Worm (Caenorhabditis elegans) whole organism, late embryonic: ENCODE measurements around the gene tim-1.

ENCODE experiments used
- C38D4.7 ChIP-seq: fragments of 200-800 bp; sonication (Bioruptor generic); optimal IDR thresholded peaks from 2 replicates; lab custom pipeline; 2018; ENCODE audit warnings: mild to moderate bottlenecking, missing genetic modification characterization, moderate library complexity, missing compliant biosample characterization
- T23F11.4 ChIP-seq: fragments of 200-800 bp; sonication (Bioruptor generic); optimal IDR thresholded peaks from 2 replicates; lab custom pipeline; 2018; ENCODE audit warnings: mild to moderate bottlenecking, missing genetic modification characterization, missing compliant biosample characterization
- ama-1 ChIP-seq: fragments of 150-350 bp; optimal IDR thresholded peaks from 2 replicates; lab custom pipeline; 2014
- ceh-14 ChIP-seq: sonication (generic microtip); optimal IDR thresholded peaks from 2 replicates; lab custom pipeline; 2016; ENCODE audit warnings: missing genotype, missing genetic modification characterization, missing compliant biosample characterization
- ceh-18 ChIP-seq: sonication (generic microtip); optimal IDR thresholded peaks from 2 replicates; lab custom pipeline; 2016; ENCODE audit warnings: missing genetic modification characterization, missing compliant biosample characterization
- ceh-2 ChIP-seq: sonication (generic microtip); optimal IDR thresholded peaks from 2 replicates; lab custom pipeline; 2016; ENCODE audit warnings: missing genotype, missing genetic modification characterization, missing compliant biosample characterization
- ceh-24 ChIP-seq: sonication (generic microtip); optimal IDR thresholded peaks from 2 replicates; lab custom pipeline; 2016; ENCODE audit warnings: mild to moderate bottlenecking, missing genetic modification characterization, missing compliant biosample characterization
- ceh-30 ChIP-seq: fragments of 150-350 bp; optimal IDR thresholded peaks from 2 replicates; lab custom pipeline; 2014; ENCODE audit warnings: missing biosample characterization, missing genetic modification characterization
- ceh-31 ChIP-seq: sonication (generic microtip); optimal IDR thresholded peaks from 2 replicates; lab custom pipeline; 2016; ENCODE audit warnings: missing genetic modification characterization, missing compliant biosample characterization
- ceh-48 ChIP-seq: sonication (generic microtip); optimal IDR thresholded peaks from 2 replicates; lab custom pipeline; 2016; ENCODE audit warnings: missing genetic modification characterization, inconsistent platforms, missing compliant biosample characterization
- ceh-6 ChIP-seq: fragments of 200-800 bp; sonication (Bioruptor generic); optimal IDR thresholded peaks from 2 replicates; lab custom pipeline; 2018; ENCODE audit warnings: mild to moderate bottlenecking, missing genetic modification characterization, missing compliant biosample characterization
- ceh-9 ChIP-seq: sonication (generic microtip); optimal IDR thresholded peaks from 2 replicates; lab custom pipeline; 2016; ENCODE audit warnings: mild to moderate bottlenecking, missing genetic modification characterization, inconsistent platforms, missing compliant biosample characterization
- dve-1 ChIP-seq: sonication (generic microtip); optimal IDR thresholded peaks from 2 replicates; lab custom pipeline; 2017; ENCODE audit warnings: antibody characterized with exemption, mild to moderate bottlenecking, missing genetic modification characterization, missing compliant biosample characterization
- eyg-1 ChIP-seq: sonication (generic microtip); optimal IDR thresholded peaks from 2 replicates; lab custom pipeline; 2016; ENCODE audit warnings: missing genotype, missing genetic modification characterization, missing compliant biosample characterization
- fkh-6 ChIP-seq: sonication (generic microtip); optimal IDR thresholded peaks from 2 replicates; lab custom pipeline; 2016; ENCODE audit warnings: missing genetic modification characterization, missing compliant biosample characterization
- gmeb-2 ChIP-seq: sonication (generic microtip); optimal IDR thresholded peaks from 2 replicates; lab custom pipeline; 2016; ENCODE audit warnings: missing genetic modification characterization, inconsistent platforms, missing compliant biosample characterization
- hlh-13 ChIP-seq: fragments of 200-800 bp; sonication (Bioruptor generic); optimal IDR thresholded peaks from 2 replicates; lab custom pipeline; 2018; ENCODE audit warnings: mild to moderate bottlenecking, missing genetic modification characterization, missing compliant biosample characterization
- hlh-30 ChIP-seq: sonication (generic microtip); optimal IDR thresholded peaks from 2 replicates; lab custom pipeline; 2017; ENCODE audit warnings: antibody characterized with exemption, missing genetic modification characterization, missing compliant biosample characterization; ENCODE audit not compliant: insufficient read depth
- hlh-8 ChIP-seq: sonication (generic microtip); optimal IDR thresholded peaks from 2 replicates; lab custom pipeline; 2016; ENCODE audit warnings: missing genotype, missing genetic modification characterization, missing compliant biosample characterization
- lim-6 ChIP-seq: sonication (generic microtip); optimal IDR thresholded peaks from 2 replicates; lab custom pipeline; 2016; ENCODE audit warnings: missing genetic modification characterization, missing compliant biosample characterization
- mec-3 ChIP-seq: sonication (generic microtip); optimal IDR thresholded peaks from 2 replicates; lab custom pipeline; 2016; ENCODE audit warnings: borderline replicate concordance, missing genetic modification characterization, missing compliant biosample characterization
- npax-4 ChIP-seq: sonication (generic microtip); optimal IDR thresholded peaks from 2 replicates; lab custom pipeline; 2016; ENCODE audit warnings: missing genetic modification characterization, missing compliant biosample characterization
- odd-2 ChIP-seq: sonication (generic microtip); optimal IDR thresholded peaks from 2 replicates; lab custom pipeline; 2017; ENCODE audit warnings: antibody characterized with exemption, mild to moderate bottlenecking, missing genetic modification characterization, missing compliant biosample characterization
- pha-2 ChIP-seq: sonication (generic microtip); optimal IDR thresholded peaks from 2 replicates; lab custom pipeline; 2017; ENCODE audit warnings: mild to moderate bottlenecking, missing genetic modification characterization, missing compliant biosample characterization
- pha-4 ChIP-seq: fragments of 150-350 bp; optimal IDR thresholded peaks from 2 replicates; lab custom pipeline; 2018; ENCODE audit warnings: missing biosample characterization, missing genetic modification reagents, missing genetic modification characterization
- ref-2 ChIP-seq: sonication (generic microtip); optimal IDR thresholded peaks from 2 replicates; lab custom pipeline; 2016; ENCODE audit warnings: missing genetic modification characterization, missing compliant biosample characterization
- rnt-1 ChIP-seq: sonication (generic microtip); optimal IDR thresholded peaks from 2 replicates; lab custom pipeline; 2016; ENCODE audit warnings: missing genetic modification characterization, missing compliant biosample characterization
- sdc-2 ChIP-seq: sonication (generic microtip); optimal IDR thresholded peaks from 2 replicates; lab custom pipeline; 2016; ENCODE audit warnings: missing genotype, missing genetic modification characterization, missing compliant biosample characterization
- sox-2 ChIP-seq: fragments of 200-800 bp; sonication (Bioruptor generic); IDR thresholded peaks from 2 replicates; pipeline ENCODE4 v1.3.6; 2022; ENCODE audit warnings: missing genetic modification reagents, missing genetic modification characterization, missing compliant biosample characterization
- sox-4 ChIP-seq: sonication (generic microtip); optimal IDR thresholded peaks from 2 replicates; lab custom pipeline; 2017; ENCODE audit warnings: mild to moderate bottlenecking, missing genetic modification characterization, inconsistent platforms, missing compliant biosample characterization
- tbx-7 ChIP-seq: sonication (generic microtip); optimal IDR thresholded peaks from 2 replicates; lab custom pipeline; 2016; ENCODE audit warnings: missing genotype, missing genetic modification characterization, missing compliant biosample characterization
- unc-55 ChIP-seq: sonication (generic microtip); optimal IDR thresholded peaks from 2 replicates; lab custom pipeline; 2017; ENCODE audit warnings: missing biosample characterization, missing genetic modification reagents, missing genetic modification characterization
- ztf-16 ChIP-seq: sonication (generic microtip); optimal IDR thresholded peaks from 2 replicates; lab custom pipeline; 2017; ENCODE audit warnings: missing genetic modification characterization, missing compliant biosample characterization

The tim-1 gene

DNA sequence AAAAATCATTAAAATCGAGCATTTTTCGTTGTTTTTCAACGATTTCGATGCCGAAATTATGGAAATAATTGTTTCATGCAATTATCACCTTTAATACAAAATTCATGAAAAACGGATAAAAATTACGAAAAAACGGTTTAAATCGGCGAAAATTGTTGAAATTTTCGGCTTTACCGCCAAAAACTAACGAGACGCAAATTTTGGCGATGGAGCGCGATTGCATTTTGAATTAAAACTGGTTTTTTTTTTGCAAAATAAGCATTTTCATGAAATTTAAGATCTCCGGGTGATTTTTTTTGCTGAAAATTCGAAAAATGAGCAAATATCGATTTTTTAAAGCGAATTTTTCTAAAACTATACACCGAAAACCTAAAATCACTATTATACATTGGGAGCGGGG is 1.2 kb upstream of the tim-1 start:
- TF ChIP-seq C38D4.7 (GFP tag; lab: Kevin White, UChicago), result no peak
- TF ChIP-seq ceh-18 (tag; lab: Kevin White, UChicago), result no peak
- no peak for TF ChIP-seq pha-2 (tag; lab: Kevin White, UChicago)
- TF ChIP-seq rnt-1 (tag; lab: Kevin White, UChicago), result no peak
- TF ChIP-seq ceh-9 (tag; lab: Kevin White, UChicago), result no peak

DNA sequence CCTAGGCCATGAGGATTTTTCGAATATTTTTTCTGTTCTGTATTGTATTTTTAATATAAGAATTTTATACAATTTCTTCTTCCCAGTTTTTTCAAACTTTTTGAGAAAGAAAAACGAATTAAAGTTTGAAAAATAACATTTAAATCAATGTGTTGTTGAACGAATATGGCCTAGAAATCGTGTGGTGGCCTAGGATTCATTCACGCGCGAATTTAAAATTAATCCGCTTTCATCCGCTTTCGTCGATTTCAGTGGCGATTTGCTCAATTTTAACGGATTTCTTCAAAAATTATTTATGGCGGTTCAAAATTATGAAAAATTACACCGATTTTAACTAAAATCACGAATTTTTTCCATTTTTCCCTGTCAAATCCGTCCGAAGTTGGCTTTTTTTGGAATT is 2.6 kb downstream of the tim-1 start:
- TF ChIP-seq hlh-30 (tag; lab: Kevin White, UChicago) (no peak), pha-4 (no peak), ztf-16 (tag; lab: Kevin White, UChicago) (no peak), sdc-2 (tag; lab: Kevin White, UChicago) (no peak), hlh-8 (tag; lab: Kevin White, UChicago) (no peak), pha-2 (tag; lab: Kevin White, UChicago) (no peak), npax-4 (no peak)
- TF ChIP-seq, all 69 proteins: peak for 0

DNA sequence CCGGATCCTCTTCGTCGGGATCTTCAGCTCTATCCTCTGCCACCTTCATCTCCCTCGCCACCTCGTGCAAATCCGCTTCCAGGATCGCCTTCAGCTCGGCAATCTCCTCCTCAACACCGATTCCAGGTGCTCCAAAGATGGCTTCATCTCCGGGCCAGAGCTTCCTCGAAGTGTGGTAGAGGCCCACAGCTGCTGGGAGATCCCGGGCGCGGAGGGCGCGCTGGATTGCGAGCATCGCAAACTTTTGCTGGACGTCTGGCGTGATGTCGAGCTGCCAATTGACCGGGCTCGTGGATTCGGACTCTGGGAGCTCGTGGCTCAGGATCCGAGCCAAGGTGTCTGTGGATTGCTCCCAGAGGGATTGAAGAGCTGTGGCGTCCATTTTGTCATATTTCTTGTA is 4.4 kb downstream of the tim-1 start:
- TF ChIP-seq ama-1 (lab: Kevin White, UChicago) (no peak), mec-3 (tag; lab: Kevin White, UChicago) (peak; percentile 35)

DNA sequence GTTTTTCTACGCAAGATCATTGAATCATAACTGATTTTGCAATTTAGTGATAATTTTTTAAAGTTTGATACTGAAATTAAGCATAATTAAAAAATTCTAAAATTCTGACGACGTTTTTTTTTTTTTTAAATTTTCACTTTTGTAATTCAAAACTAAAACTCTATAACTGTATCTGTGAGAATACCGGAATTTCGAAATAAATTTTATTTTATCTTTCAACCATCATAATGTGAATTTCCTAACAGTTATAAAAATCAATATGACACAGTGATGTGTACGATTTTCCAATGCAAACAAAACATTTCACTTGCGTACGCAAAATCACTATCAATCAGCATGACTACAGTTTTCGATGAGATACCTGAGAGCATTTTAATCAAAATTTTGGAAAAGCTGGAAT is 14.1 kb downstream of the tim-1 start, which contains the start of the genes grl-15 and fbxa-89:
Gene grl-15 (minus strand): TSS at position 101 of the 400 bp plus-strand sequence.
Gene fbxa-89 (plus strand): TSS at position 271 of the 400 bp plus-strand sequence.
- TF ChIP-seq ceh-14, result no peak
- TF ChIP-seq ceh-2 (tag; lab: Kevin White, UChicago), result no peak
- TF ChIP-seq, all 69 proteins: peak for 0

DNA sequence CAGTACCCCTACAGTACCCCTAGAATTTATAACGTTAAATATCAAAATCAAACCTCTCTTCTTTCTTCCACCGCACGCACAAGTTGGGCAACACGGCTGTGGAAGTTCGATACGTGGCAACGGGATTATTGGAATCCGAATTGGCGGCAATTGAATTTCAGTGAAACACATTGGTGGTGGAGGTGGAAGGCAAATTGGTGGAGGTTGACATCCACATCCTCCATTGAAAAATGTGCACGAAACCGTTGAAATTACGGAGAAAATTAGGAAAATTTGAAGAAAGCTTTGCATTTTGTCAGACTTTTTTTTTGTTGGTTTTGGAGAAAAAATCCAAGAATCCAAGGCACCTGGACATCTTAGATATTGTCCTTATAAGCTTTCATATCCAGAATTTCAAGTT is 14.6 kb downstream of the tim-1 start:
- no peak for TF ChIP-seq T23F11.4 (GFP tag; lab: Kevin White, UChicago)
- TF ChIP-seq gmeb-2 (tag; lab: Kevin White, UChicago), result no peak
- TF ChIP-seq eyg-1 (tag; lab: Kevin White, UChicago), result no peak
- TF ChIP-seq, all 69 proteins: peak for 0

DNA sequence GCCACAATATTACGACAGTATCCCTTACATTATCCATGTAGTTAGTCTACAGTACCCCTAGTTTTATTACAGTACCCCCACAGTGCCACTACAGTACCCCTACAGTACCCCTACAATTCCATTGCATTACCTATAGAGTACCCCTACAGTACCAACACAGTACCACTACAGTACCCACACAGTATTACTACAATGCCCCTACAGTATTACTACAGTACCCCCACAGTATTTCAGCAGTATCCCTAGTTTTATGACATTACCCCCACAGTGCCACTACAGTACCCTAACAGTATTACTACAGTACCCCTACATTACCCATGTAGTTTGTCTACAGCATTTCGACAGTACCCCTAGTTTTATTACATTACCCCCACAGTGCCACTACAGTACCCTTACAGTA is 16.5 kb downstream of the tim-1 start:
- TF ChIP-seq odd-2, result no peak
- TF ChIP-seq ceh-48, result no peak
- no peak for TF ChIP-seq fkh-6 (tag; lab: Kevin White, UChicago)
- TF ChIP-seq hlh-13 (GFP tag; lab: Kevin White, UChicago), result no peak
- no peak for TF ChIP-seq ref-2 (tag; lab: Kevin White, UChicago)
- TF ChIP-seq ceh-24, result no peak
- no peak for TF ChIP-seq C38D4.7 (GFP tag; lab: Kevin White, UChicago)
- TF ChIP-seq sox-2 (GFP tag; lab: Robert Waterston, UW), result no peak
- TF ChIP-seq sox-4 (tag; lab: Kevin White, UChicago), result no peak
- TF ChIP-seq dve-1 (tag; lab: Kevin White, UChicago), result no peak
- TF ChIP-seq ceh-31 (tag; lab: Kevin White, UChicago), result no peak
- no peak for TF ChIP-seq pha-4
- no peak for TF ChIP-seq ceh-6 (GFP tag; lab: Kevin White, UChicago)
- TF ChIP-seq ztf-16 (tag; lab: Kevin White, UChicago), result no peak
- no peak for TF ChIP-seq lim-6
- no peak for TF ChIP-seq ceh-30 (tag; lab: Kevin White, UChicago)
- TF ChIP-seq unc-55, result no peak
- TF ChIP-seq tbx-7 (tag; lab: Kevin White, UChicago), result no peak
- TF ChIP-seq, all 69 proteins: peak for 0
